Fruit fly (Drosophila melanogaster) Kc167 (cell line): ENCODE measurements around the gene CG3546.

Source experiments
- h ChIP-seq: fragments of >200 bp; optimal IDR thresholded peaks from 3 replicates; lab custom pipeline; 2018; ENCODE audit warnings: missing external identifiers
- psq ChIP-seq: fragments of >200 bp; optimal IDR thresholded peaks from 2 replicates; lab custom pipeline; 2017; ENCODE audit warnings: missing external identifiers

DNA sequence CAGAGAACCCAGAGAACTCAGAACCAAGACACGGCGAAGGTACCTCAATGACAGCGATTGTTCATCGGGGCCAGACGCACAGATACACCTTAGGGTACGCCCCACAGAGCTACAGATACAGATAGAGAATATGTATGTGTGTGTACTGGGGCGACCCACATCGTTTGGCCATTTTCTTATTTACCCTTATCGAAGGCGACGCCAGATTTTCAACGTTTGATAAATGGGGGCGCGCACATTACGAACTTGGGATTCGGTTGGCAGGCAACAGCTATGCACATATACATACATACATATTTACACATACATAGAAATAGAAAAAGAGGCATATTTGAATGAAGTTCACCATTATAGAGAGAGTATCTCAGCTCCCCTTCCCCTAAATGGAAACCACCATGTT is 48.6 kb downstream of the CG3546 start:
- TF ChIP-seq h (lab: Kevin White, UChicago) (no peak), psq (lab: Kevin White, UChicago) (no peak)
